Fruit fly (Drosophila melanogaster): ENCODE data around the gene CG11151.

The CG11151 gene

dm6 chrX:13756776-13757312 is 17.3 kb downstream of the CG11151 start, which contains the start of the genes CG32625 and Rtc1 (continued):
- no peak for TF ChIP-seq CG11398 (GFP tag; optimal IDR thresholded peaks at IDR 0.05)
- no peak for TF ChIP-seq toy (GFP tag; IDR thresholded peaks at IDR 0.05)
- TF ChIP-seq CG9609 (GFP tag; optimal IDR thresholded peaks at IDR 0.05), result no peak
- TF ChIP-seq Fer2 (tag; optimal IDR thresholded peaks at IDR 0.05), result peak; percentile 28
- TF ChIP-seq CG31365 (tag; optimal IDR thresholded peaks at IDR 0.05), result no peak
- no peak for TF ChIP-seq CG6689 (GFP tag; IDR thresholded peaks at IDR 0.05)
- peak; percentile 21 for TF ChIP-seq CG4854 (GFP tag; optimal IDR thresholded peaks at IDR 0.05)
- no peak for TF ChIP-seq fru (optimal IDR thresholded peaks at IDR 0.05)
- TF ChIP-seq eyg (GFP tag; optimal IDR thresholded peaks at IDR 0.05), result no peak
- TF ChIP-seq HHEX (GFP tag; optimal IDR thresholded peaks at IDR 0.05), result no peak
- TF ChIP-seq E2f1 (GFP tag; IDR thresholded peaks at IDR 0.05), result no peak
- TF ChIP-seq CG8290 (GFP tag; optimal IDR thresholded peaks at IDR 0.05), result peak; percentile 13
- TF ChIP-seq CG8290 (tag; optimal IDR thresholded peaks at IDR 0.05), result peak; percentile 30 to 57
- no peak for TF ChIP-seq CG6175 (GFP tag; IDR thresholded peaks at IDR 0.05)
- TF ChIP-seq nmo (GFP tag; optimal IDR thresholded peaks at IDR 0.05), result peak; percentile 63
- peak; percentile 72 for TF ChIP-seq CG17829 (tag; optimal IDR thresholded peaks at IDR 0.05)
- no peak for TF ChIP-seq pum (GFP tag; optimal IDR thresholded peaks at IDR 0.05)
- TF ChIP-seq zen (tag; optimal IDR thresholded peaks at IDR 0.05), result peak; percentile 24
- TF ChIP-seq CG9727 (GFP tag; optimal IDR thresholded peaks at IDR 0.05), result peak; percentile 33
- no peak for TF ChIP-seq pb (GFP tag; optimal IDR thresholded peaks at IDR 0.05)
- TF ChIP-seq CG11085 (GFP tag; IDR thresholded peaks at IDR 0.05), result no peak
- no peak for TF ChIP-seq twi (tag; optimal IDR thresholded peaks at IDR 0.05)
- TF ChIP-seq Chrac-16 (GFP tag; optimal IDR thresholded peaks at IDR 0.05), result peak; percentile 37
- TF ChIP-seq CG30020 (tag; optimal IDR thresholded peaks at IDR 0.05), result peak; percentile 31
- no peak for TF ChIP-seq Jarid2 (GFP tag; optimal IDR thresholded peaks at IDR 0.05)
- TF ChIP-seq Stat92E (GFP tag; optimal IDR thresholded peaks at IDR 0.05), result no peak
- TF ChIP-seq corto (GFP tag; optimal IDR thresholded peaks at IDR 0.05), result no peak
- no peak for TF ChIP-seq Abd-B (GFP tag; optimal IDR thresholded peaks at IDR 0.05)
- peak; percentile 38 for TF ChIP-seq HmgZ (tag; optimal IDR thresholded peaks at IDR 0.05)
- no peak for TF ChIP-seq CG15073 (GFP tag; optimal IDR thresholded peaks at IDR 0.05)
- peak; percentile 27; the same call in 1 of the 2 replicates for TF ChIP-seq HLH3B (GFP tag; IDR thresholded peaks at IDR 0.05)
- peak; percentile 35 for TF ChIP-seq gcm (GFP tag; optimal IDR thresholded peaks at IDR 0.05)
- peak; percentile 61 for TF ChIP-seq grau (tag; optimal IDR thresholded peaks at IDR 0.05)
- peak; percentile 69 for TF ChIP-seq Med (GFP tag)
- TF ChIP-seq sug (tag; optimal IDR thresholded peaks at IDR 0.05), result peak; percentile 59
- no peak for TF ChIP-seq HLH54F (GFP tag; optimal IDR thresholded peaks at IDR 0.05)
- peak; percentile 27 for TF ChIP-seq CG13624 (GFP tag; optimal IDR thresholded peaks at IDR 0.05)
- TF ChIP-seq Atf-2 (GFP tag; optimal IDR thresholded peaks at IDR 0.05), result no peak
- TF ChIP-seq CG4424 (GFP tag; optimal IDR thresholded peaks at IDR 0.05), result peak; percentile 47
- no peak for TF ChIP-seq sim (GFP tag; IDR thresholded peaks at IDR 0.05)
- TF ChIP-seq vfl (GFP tag; optimal IDR thresholded peaks at IDR 0.05), result no peak
- no peak for TF ChIP-seq dimm (GFP tag; IDR thresholded peaks at IDR 0.05)
- 0 out of 3 replicates have a peak, but pooled peaks have one; percentile 21 for TF ChIP-seq CG14050 (GFP tag; IDR thresholded peaks at IDR 0.05)
- TF ChIP-seq CG2199 (GFP tag; IDR thresholded peaks at IDR 0.05), result no peak
- no peak for TF ChIP-seq usp (GFP tag; optimal IDR thresholded peaks at IDR 0.05)
- TF ChIP-seq CG14710 (tag; optimal IDR thresholded peaks at IDR 0.05), result peak; percentile 82
- no peak for TF ChIP-seq crp (GFP tag; optimal IDR thresholded peaks at IDR 0.05)
- TF ChIP-seq Neu2 (GFP tag; optimal IDR thresholded peaks at IDR 0.05; ENCODE audit: borderline replicate concordance), result no peak
- no peak for TF ChIP-seq shn (GFP tag; optimal IDR thresholded peaks at IDR 0.05)
